Fruit fly (Drosophila melanogaster): ENCODE measurements around the gene tmod.

DNA sequence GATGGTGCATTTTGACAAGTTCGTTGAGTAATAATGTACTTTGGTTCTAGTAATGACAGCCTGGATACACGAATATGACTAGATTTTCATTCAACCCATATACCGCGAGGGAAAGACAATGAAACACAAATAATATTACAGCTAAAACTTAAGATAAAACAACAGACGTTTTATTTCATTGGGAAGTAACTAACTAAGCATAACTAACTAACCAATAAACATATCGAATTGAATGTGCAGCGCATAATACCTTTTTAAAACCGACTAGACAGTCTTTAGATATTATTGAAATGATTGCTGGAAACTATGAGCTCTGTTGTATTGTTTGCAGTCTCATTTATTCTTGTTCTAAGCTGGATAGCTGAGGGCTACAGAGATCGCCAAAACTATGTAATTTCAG, 73.5 kb downstream of the tmod start, which contains the start of gene CG31016:
- TF ChIP-seq CG17806 (tag; optimal IDR thresholded peaks at IDR 0.05) (no peak), CG32121 (GFP tag; IDR thresholded peaks at IDR 0.05) (no peak), rn (GFP tag; IDR thresholded peaks at IDR 0.05) (no peak), EcR (GFP tag; optimal IDR thresholded peaks at IDR 0.05) (no peak), CG4496 (GFP tag; IDR thresholded peaks at IDR 0.05) (no peak), Pif1B (GFP tag; optimal IDR thresholded peaks at IDR 0.05) (no peak), CG8301 (tag; optimal IDR thresholded peaks at IDR 0.05) (no peak), CG34367 (tag; optimal IDR thresholded peaks at IDR 0.05) (no peak), Pif1A (GFP tag; optimal IDR thresholded peaks at IDR 0.05) (no peak), CG15710 (tag; optimal IDR thresholded peaks at IDR 0.05) (no peak), CG9948 (tag; optimal IDR thresholded peaks at IDR 0.05) (no peak), CG12605 (GFP tag; IDR thresholded peaks at IDR 0.05) (no peak)

Data from whole organism, pupa.